Fruit fly (Drosophila melanogaster): ENCODE measurements around the gene CG15529.

DNA sequence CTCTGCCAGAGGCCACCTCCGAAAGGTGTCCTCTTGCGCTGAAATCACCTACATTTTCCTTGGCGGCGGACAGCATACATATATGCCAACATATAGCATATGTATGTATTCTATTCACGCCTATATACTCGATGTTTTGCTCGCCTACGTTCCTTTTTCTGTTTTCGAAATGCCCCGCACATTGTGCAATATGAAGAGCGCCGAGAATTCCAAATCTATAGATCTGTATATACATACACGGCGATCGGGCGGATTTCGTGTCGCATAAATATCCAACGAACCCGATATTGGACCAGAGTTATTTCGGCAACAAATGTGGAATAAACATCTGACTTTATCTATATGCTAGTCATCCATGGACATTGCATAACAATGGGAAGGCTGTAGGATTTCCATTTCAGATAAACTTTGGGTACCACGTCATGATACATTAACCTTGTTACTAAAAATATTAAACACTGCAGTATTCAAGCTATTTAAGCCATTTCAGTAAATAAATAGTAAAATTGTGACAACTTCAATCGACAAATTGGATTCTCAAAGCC lies 23.3 kb downstream of the CG15529 start:
- TF ChIP-seq pan (optimal IDR thresholded peaks at IDR 0.05) (no peak), dsf (GFP tag; optimal IDR thresholded peaks at IDR 0.05; ENCODE audit: borderline replicate concordance) (no peak)
